Worm (Caenorhabditis elegans): ENCODE data around the gene pals-34.

- TF ChIP-seq mbf-1 (tag; optimal IDR thresholded peaks at IDR 0.05) = no peak
- no peak for TF ChIP-seq nhr-11 (tag; optimal IDR thresholded peaks at IDR 0.05)
- no peak for TF ChIP-seq alr-1 (tag; optimal IDR thresholded peaks at IDR 0.05)
- no peak for TF ChIP-seq blmp-1 (tag; optimal IDR thresholded peaks at IDR 0.05; ENCODE audit: insufficient read depth)
- no peak for TF ChIP-seq lin-13 (GFP tag; optimal IDR thresholded peaks at IDR 0.05)
- no peak for TF ChIP-seq elt-1 (tag; optimal IDR thresholded peaks at IDR 0.05)
- no peak for TF ChIP-seq ztf-4 (tag; optimal IDR thresholded peaks at IDR 0.05)
- no peak for TF ChIP-seq nhr-77 (tag; optimal IDR thresholded peaks at IDR 0.05)
Observed at ce11 chrV:8005000-8005399, 48.7 kb upstream of the pals-34 start, which contains the start of gene Y97E10AR.8.
